Worm (Caenorhabditis elegans): ENCODE measurements around the gene ina-1.

The ina-1 gene

DNA sequence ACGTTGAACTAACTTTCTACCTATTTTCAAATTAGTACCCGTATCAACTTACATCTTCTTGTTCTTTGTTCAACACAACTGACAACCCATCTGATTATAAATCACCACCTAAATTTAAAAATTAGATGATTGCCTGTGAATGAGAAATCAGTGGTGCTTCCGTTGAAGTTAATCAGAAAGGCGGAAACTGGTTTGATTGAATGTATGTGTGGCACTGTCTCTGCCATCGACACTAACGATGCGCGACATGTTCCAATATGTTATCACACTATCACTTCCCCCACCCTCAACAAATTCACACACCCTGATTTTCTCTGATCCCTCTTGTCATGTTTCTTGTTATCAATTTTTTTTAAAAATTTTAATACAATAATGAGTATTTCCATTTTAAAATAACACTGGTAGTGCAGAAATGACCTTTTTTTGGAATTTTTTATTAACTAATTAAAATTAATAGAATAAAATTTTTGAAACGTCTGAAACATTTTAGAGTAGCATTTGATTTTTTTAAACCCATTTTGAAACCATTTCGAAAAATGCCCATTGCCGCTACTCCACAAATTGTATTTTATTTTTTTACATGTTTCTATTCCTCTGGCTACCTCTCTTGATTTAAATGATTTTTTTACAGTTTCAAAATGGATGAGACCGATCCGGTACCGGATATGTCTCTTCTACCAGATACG lies 53.5 kb downstream of the ina-1 start, which contains the start of gene ced-11:
TSS of gene ced-11 (plus strand) at position 636 of the 686 bp plus-strand sequence.
- TF ChIP-seq nhr-42 (GFP tag; IDR thresholded peaks at IDR 0.05) (no peak), unc-62 (GFP tag; optimal IDR thresholded peaks at IDR 0.05 in 1 of 2) (peak in 1 of 2 experiments; percentile 17), unc-62 (tag; optimal IDR thresholded peaks at IDR 0.05) (no peak)

DNA sequence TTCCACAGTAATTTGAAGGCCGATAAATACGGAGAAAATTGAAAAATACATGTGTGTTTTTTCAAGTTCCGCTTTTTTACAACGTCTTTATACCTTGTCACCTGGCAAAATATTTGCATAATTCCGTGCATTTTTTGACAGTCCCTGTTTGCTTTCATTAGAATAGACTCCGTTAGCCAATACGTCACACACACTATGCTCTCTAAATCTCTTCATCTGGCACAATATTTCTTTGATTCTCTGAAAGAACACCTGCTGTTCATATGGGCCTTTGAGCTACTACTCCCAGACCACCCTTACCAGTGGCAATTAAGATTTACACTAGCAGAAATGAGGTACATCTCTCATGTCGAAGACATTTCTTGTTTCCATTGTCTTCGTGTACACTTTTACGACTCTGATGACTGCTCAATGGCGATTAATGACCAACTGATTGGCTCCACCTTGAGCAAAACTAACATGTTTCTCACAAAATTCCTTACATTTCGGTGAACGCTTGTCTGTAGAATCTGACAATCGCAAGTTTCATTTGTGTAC lies 54.2 kb downstream of the ina-1 start, which contains the start of gene grl-11:
TSS of gene grl-11 (minus strand) at position 51 of the 537 bp plus-strand sequence.
- TF ChIP-seq unc-62 (GFP tag; optimal IDR thresholded peaks at IDR 0.05 in 1 of 2) (peak in 1 of 2 experiments; percentile 81), unc-62 (tag; optimal IDR thresholded peaks at IDR 0.05) (no peak), ztf-7 (tag; optimal IDR thresholded peaks at IDR 0.05) (no peak)
